Fruit fly (Drosophila melanogaster) S2 (cell line): ENCODE measurements around the gene CG3281.

Experiments
- CG8478 ChIP-seq: fragments of >200 bp; optimal IDR thresholded peaks from 2 replicates; lab custom pipeline; 2018
- CTCF ChIP-seq, 2 experiments: fragments of >200 bp; optimal IDR thresholded peaks; 2 replicates each; lab custom pipeline; 2018

DNA sequence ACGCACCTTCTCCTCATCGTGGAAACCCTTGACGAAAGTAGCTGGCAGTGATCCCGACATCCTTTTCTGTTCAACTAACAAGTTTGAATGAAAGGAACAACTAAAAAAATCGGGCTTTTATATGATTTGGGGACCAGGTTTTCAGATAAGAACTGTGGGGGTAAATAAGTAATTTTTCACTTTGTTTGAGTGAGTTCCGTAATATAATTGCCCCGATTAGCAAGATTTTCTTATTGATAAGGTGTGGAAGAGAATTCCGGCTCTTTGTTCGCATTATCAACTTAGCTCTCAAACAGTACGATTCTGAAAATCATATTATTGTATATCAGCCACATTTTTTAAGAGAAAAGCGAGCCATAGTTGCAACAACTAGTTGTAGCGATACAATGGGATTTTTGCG is 19.4 kb upstream of the CG3281 start, which contains the start of gene CG12224:
- TF ChIP-seq CG8478 (lab: Kevin White, UChicago), result no peak
- no peak for TF ChIP-seq CTCF (optimal IDR thresholded peaks at IDR 0.05; lab: Kevin White, UChicago)
